Fruit fly (Drosophila melanogaster) whole organism, prepupa: Measurements from ENCODE around the gene PXo.

Source experiments
- CG10631 ChIP-seq: fragments of 200-800 bp; sonication (Bioruptor generic); optimal IDR thresholded peaks from 2 replicates; lab custom pipeline; 2016; ENCODE audit warnings: missing biosample characterization, missing genetic modification characterization
- CG10669 ChIP-seq: fragments of 200-800 bp; sonication (Bioruptor generic); optimal IDR thresholded peaks from 3 replicates; lab custom pipeline; 2018; ENCODE audit warnings: missing biosample characterization, mild to moderate bottlenecking, missing genetic modification characterization, moderate library complexity
- CG11294 ChIP-seq: fragments of 200-800 bp; sonication (Bioruptor generic); IDR thresholded peaks from 2 replicates; pipeline ENCODE4 v1.3.6; 2022; ENCODE audit warnings: missing biosample characterization, missing genetic modification characterization
- CG11762 ChIP-seq: fragments of 200-800 bp; sonication (Bioruptor generic); optimal IDR thresholded peaks from 3 replicates; lab custom pipeline; 2016; ENCODE audit warnings: missing biosample characterization, missing genetic modification characterization; ENCODE audit not compliant: insufficient read depth
- CG11902 ChIP-seq: fragments of 200-800 bp; sonication (Bioruptor generic); optimal IDR thresholded peaks from 3 replicates; lab custom pipeline; 2016; ENCODE audit warnings: missing biosample characterization, missing genetic modification characterization
- CG15336 ChIP-seq: fragments of 200-800 bp; sonication (Bioruptor generic); IDR thresholded peaks from 2 replicates; pipeline ENCODE4 v1.3.6; 2022; ENCODE audit warnings: missing biosample characterization, missing genetic modification characterization
- CG16779 ChIP-seq: fragments of 200-800 bp; sonication (Bioruptor generic); optimal IDR thresholded peaks from 3 replicates; lab custom pipeline; 2017; ENCODE audit warnings: missing biosample characterization, mild to moderate bottlenecking, missing genetic modification characterization
- CG3032 ChIP-seq: fragments of 200-800 bp; optimal IDR thresholded peaks from 2 replicates; lab custom pipeline; 2019; ENCODE audit warnings: missing biosample characterization, mild to moderate bottlenecking, missing genetic modification characterization, moderate library complexity
- CG31627 ChIP-seq: fragments of 200-800 bp; sonication (Bioruptor generic); optimal IDR thresholded peaks from 3 replicates; lab custom pipeline; 2016; ENCODE audit warnings: missing biosample characterization, missing genetic modification characterization
- CG32006 ChIP-seq: fragments of 200-800 bp; sonication (Bioruptor generic); optimal IDR thresholded peaks from 3 replicates; lab custom pipeline; 2017; ENCODE audit warnings: missing biosample characterization, mild to moderate bottlenecking, missing genetic modification characterization
- CG34406 ChIP-seq: fragments of 200-800 bp; sonication (Bioruptor generic); optimal IDR thresholded peaks from 3 replicates; lab custom pipeline; 2016; ENCODE audit warnings: missing biosample characterization, missing genetic modification characterization
- CG3919 ChIP-seq: fragments of 200-800 bp; sonication (Bioruptor generic); optimal IDR thresholded peaks from 3 replicates; lab custom pipeline; 2016; ENCODE audit warnings: missing biosample characterization, missing genetic modification characterization
- CG4318 ChIP-seq: fragments of 200-800 bp; sonication (Bioruptor generic); optimal IDR thresholded peaks from 3 replicates; lab custom pipeline; 2017; ENCODE audit warnings: missing biosample characterization, mild to moderate bottlenecking, missing genetic modification characterization
- CG6163 ChIP-seq: fragments of 200-800 bp; sonication (Bioruptor generic); IDR thresholded peaks from 3 replicates; pipeline ENCODE4 v1.3.6; 2022; ENCODE audit warnings: missing biosample characterization, missing genetic modification characterization
- CG6276 ChIP-seq: fragments of 200-800 bp; sonication (Bioruptor generic); optimal IDR thresholded peaks from 2 replicates; lab custom pipeline; 2017; ENCODE audit warnings: missing biosample characterization, mild to moderate bottlenecking, missing genetic modification characterization
- CG6808 ChIP-seq: fragments of 200-800 bp; sonication (Bioruptor generic); optimal IDR thresholded peaks from 3 replicates; lab custom pipeline; 2017; ENCODE audit warnings: missing biosample characterization, missing genetic modification characterization, mild to moderate bottlenecking, moderate library complexity, missing genetic modification reagents
- CG8119 ChIP-seq: fragments of 200-800 bp; sonication (Bioruptor generic); IDR thresholded peaks from 3 replicates; pipeline ENCODE4 v1.3.6; 2022; ENCODE audit warnings: missing biosample characterization, missing genetic modification characterization
- CG8319 ChIP-seq: fragments of 200-800 bp; sonication (Bioruptor generic); optimal IDR thresholded peaks from 3 replicates; lab custom pipeline; 2016; ENCODE audit warnings: missing biosample characterization, missing genetic modification characterization
- CG8632 ChIP-seq: fragments of 200-800 bp; sonication (Bioruptor generic); optimal IDR thresholded peaks from 3 replicates; lab custom pipeline; 2016; ENCODE audit warnings: missing biosample characterization, missing genetic modification characterization
- CG9139 ChIP-seq: fragments of 200-800 bp; sonication (Bioruptor generic); optimal IDR thresholded peaks from 3 replicates; lab custom pipeline; 2017; ENCODE audit warnings: missing biosample characterization, mild to moderate bottlenecking, missing genetic modification characterization
- Eip75B ChIP-seq: fragments of 200-800 bp; sonication (Bioruptor generic); optimal IDR thresholded peaks from 3 replicates; lab custom pipeline; 2016; ENCODE audit warnings: missing biosample characterization, missing genetic modification characterization
- Eip78C ChIP-seq: fragments of 200-800 bp; sonication (Bioruptor generic); peaks from one replicate; lab custom pipeline; 2016; ENCODE audit warnings: missing biosample characterization, missing genetic modification characterization
- Ets21C ChIP-seq: fragments of 200-800 bp; sonication (Bioruptor generic); optimal IDR thresholded peaks from 3 replicates; lab custom pipeline; 2016; ENCODE audit warnings: missing biosample characterization, missing genetic modification characterization
- Ets96B ChIP-seq: fragments of 200-800 bp; optimal IDR thresholded peaks from 2 replicates; lab custom pipeline; 2019; ENCODE audit warnings: missing biosample characterization, mild to moderate bottlenecking, missing genetic modification characterization, moderate library complexity
- Gug ChIP-seq: fragments of 200-800 bp; sonication (Bioruptor generic); IDR thresholded peaks from 2 replicates; pipeline ENCODE4 v1.3.6; 2022; ENCODE audit warnings: missing biosample characterization, missing genetic modification characterization
- Hr38 ChIP-seq: sonication (Bioruptor generic); optimal IDR thresholded peaks from 2 replicates; lab custom pipeline; 2016; ENCODE audit warnings: missing biosample characterization, missing genetic modification characterization
- Hr39 ChIP-seq: fragments of 200-800 bp; sonication (Bioruptor generic); optimal IDR thresholded peaks from 2 replicates; lab custom pipeline; 2016; ENCODE audit warnings: missing biosample characterization, missing genetic modification characterization
- Hr4 ChIP-seq: fragments of 200-800 bp; sonication (Bioruptor generic); optimal IDR thresholded peaks from 3 replicates; lab custom pipeline; 2016; ENCODE audit warnings: missing biosample characterization, missing genetic modification characterization
- Lpt ChIP-seq: fragments of 200-800 bp; sonication (Bioruptor generic); optimal IDR thresholded peaks from 3 replicates; lab custom pipeline; 2016; ENCODE audit warnings: missing biosample characterization, missing genetic modification characterization
- Met ChIP-seq: fragments of 200-800 bp; sonication (Bioruptor generic); optimal IDR thresholded peaks from 3 replicates; lab custom pipeline; 2016; ENCODE audit warnings: missing biosample characterization, missing genetic modification characterization
- OdsH ChIP-seq: fragments of 200-800 bp; sonication (Bioruptor generic); optimal IDR thresholded peaks from 3 replicates; lab custom pipeline; 2016; ENCODE audit warnings: missing biosample characterization, missing genetic modification characterization
- Smox ChIP-seq: fragments of 200-800 bp; sonication (Bioruptor generic); optimal IDR thresholded peaks from 3 replicates; lab custom pipeline; 2016; ENCODE audit warnings: missing biosample characterization, missing genetic modification characterization
- Sox15 ChIP-seq: fragments of 200-800 bp; sonication (Bioruptor generic); optimal IDR thresholded peaks from 3 replicates; lab custom pipeline; 2016; ENCODE audit warnings: missing biosample characterization, missing genetic modification characterization
- acj6 ChIP-seq: fragments of 200-800 bp; sonication (Bioruptor generic); optimal IDR thresholded peaks from 3 replicates; lab custom pipeline; 2016; ENCODE audit warnings: missing biosample characterization, missing genetic modification characterization
- dac ChIP-seq: fragments of 200-800 bp; sonication (Bioruptor generic); optimal IDR thresholded peaks from 2 replicates; lab custom pipeline; 2017; ENCODE audit warnings: missing biosample characterization, mild to moderate bottlenecking, missing genetic modification characterization
- dsx ChIP-seq: fragments of 200-800 bp; optimal IDR thresholded peaks from 3 replicates; lab custom pipeline; 2019; ENCODE audit warnings: missing biosample characterization, mild to moderate bottlenecking, missing genetic modification characterization, moderate library complexity; ENCODE audit not compliant: poor library complexity, severe bottlenecking
- eg ChIP-seq: fragments of 200-800 bp; sonication (Bioruptor generic); IDR thresholded peaks from 3 replicates; pipeline ENCODE4 v1.3.6; 2022; ENCODE audit warnings: missing biosample characterization, missing genetic modification characterization
- esn ChIP-seq: fragments of 200-800 bp; sonication (Bioruptor generic); optimal IDR thresholded peaks from 2 replicates; lab custom pipeline; 2016; ENCODE audit warnings: missing biosample characterization, mild to moderate bottlenecking, missing genetic modification characterization, moderate library complexity
- fkh ChIP-seq: fragments of 200-800 bp; sonication (Bioruptor generic); optimal IDR thresholded peaks from 3 replicates; lab custom pipeline; 2017; ENCODE audit warnings: missing biosample characterization, mild to moderate bottlenecking, missing genetic modification characterization, moderate library complexity
- net ChIP-seq: fragments of 200-800 bp; sonication (Bioruptor generic); optimal IDR thresholded peaks from 3 replicates; lab custom pipeline; 2016; ENCODE audit warnings: missing biosample characterization, missing genetic modification characterization
- salr ChIP-seq, 2 experiments: fragments of 200-800 bp; sonication (Bioruptor generic); optimal IDR thresholded peaks; 3 replicates each; lab custom pipeline; 2016 to 2018; ENCODE audit warnings: missing biosample characterization in 2 of 2, missing genetic modification characterization in 2 of 2, mild to moderate bottlenecking in 1 of 2
- spab ChIP-seq: fragments of 200-800 bp; sonication (Bioruptor generic); optimal IDR thresholded peaks from 2 replicates; lab custom pipeline; 2017; ENCODE audit warnings: missing biosample characterization, mild to moderate bottlenecking, missing genetic modification characterization, missing genetic modification reagents
- ss ChIP-seq, 2 experiments: fragments of 200-800 bp; sonication (Bioruptor generic); optimal IDR thresholded peaks; 2 replicates in 1 of 2; 3 replicates in 1 of 2; lab custom pipeline; 2017 to 2018; ENCODE audit warnings: mild to moderate bottlenecking in 2 of 2, missing biosample characterization in 2 of 2, missing genetic modification characterization in 2 of 2, moderate library complexity in 1 of 2
- svp ChIP-seq: fragments of 200-800 bp; sonication (Bioruptor generic); peaks from one replicate; lab custom pipeline; 2016; ENCODE audit warnings: missing biosample characterization, missing genetic modification characterization
- topi ChIP-seq: fragments of 200-800 bp; sonication (Bioruptor generic); optimal IDR thresholded peaks from 3 replicates; lab custom pipeline; 2016; ENCODE audit warnings: missing biosample characterization, missing genetic modification characterization
- vri ChIP-seq: fragments of 200-800 bp; sonication (Bioruptor generic); optimal IDR thresholded peaks from 3 replicates; lab custom pipeline; 2016; ENCODE audit warnings: missing biosample characterization, mild to moderate bottlenecking, missing genetic modification characterization

PXo gene

dm6 chr3L:5945571-5945970, 24.5 kb upstream of the PXo start (continued):
- TF ChIP-seq CG8319 (GFP tag; lab: Kevin White, UChicago) = no peak
- TF ChIP-seq CG4318 (GFP tag; lab: Kevin White, UChicago) = no peak
- TF ChIP-seq ss (GFP tag; optimal IDR thresholded peaks at IDR 0.05; lab: Kevin White, UChicago) = no peak
- TF ChIP-seq Hr4 (GFP tag; lab: Kevin White, UChicago) = peak; percentile 9
- peak; percentile 43 for TF ChIP-seq CG3919
- TF ChIP-seq CG6808 (GFP tag; lab: Kevin White, UChicago) = peak; percentile 55
- no peak for TF ChIP-seq fkh (GFP tag; lab: Kevin White, UChicago)
- TF ChIP-seq CG10669 (GFP tag; lab: Kevin White, UChicago) = peak; percentile 58
- no peak for TF ChIP-seq Smox (GFP tag; lab: Kevin White, UChicago)
- peak; percentile 54 for TF ChIP-seq CG32006 (GFP tag; lab: Kevin White, UChicago)
- TF ChIP-seq vri = no peak
- peak; percentile 10 for TF ChIP-seq CG6276 (GFP tag; lab: Kevin White, UChicago)
- TF ChIP-seq Ets96B (tag; lab: Kevin White, UChicago) = peak; percentile 66
- TF ChIP-seq CG8632 = peak; percentile 6
- peak; percentile 13 for TF ChIP-seq esn (GFP tag; lab: Kevin White, UChicago)
- no peak for TF ChIP-seq net (GFP tag; lab: Kevin White, UChicago)
- TF ChIP-seq OdsH (GFP tag; lab: Kevin White, UChicago) = peak; percentile 33
- peak; percentile 32; the same call in 1 of the 2 replicates for TF ChIP-seq Gug
- TF ChIP-seq CG34406 (GFP tag; lab: Kevin White, UChicago) = no peak
- peak; percentile 27 for TF ChIP-seq Met (GFP tag; lab: Kevin White, UChicago)
- no peak for TF ChIP-seq CG11762
- TF ChIP-seq svp (GFP tag; lab: Kevin White, UChicago) = peak; percentile 71
- peak; percentile 9 for TF ChIP-seq CG9139
- TF ChIP-seq acj6 (GFP tag; lab: Kevin White, UChicago) = peak; percentile 25
- no peak for TF ChIP-seq CG16779 (tag; lab: Kevin White, UChicago)
- no peak for TF ChIP-seq dac (GFP tag; lab: Kevin White, UChicago)
- TF ChIP-seq Hr38 (GFP tag; lab: Kevin White, UChicago) = no peak
- TF ChIP-seq Eip75B (GFP tag; lab: Kevin White, UChicago) = no peak
- no peak for TF ChIP-seq CG11294 (GFP tag; lab: Robert Waterston, UW)
- peak; percentile 32 for TF ChIP-seq dsx (GFP tag; lab: Kevin White, UChicago)
- TF ChIP-seq Sox15 (GFP tag; lab: Kevin White, UChicago) = no peak
- peak; percentile 48 for TF ChIP-seq spab (GFP tag; lab: Kevin White, UChicago)
- no peak for TF ChIP-seq CG31627 (GFP tag; lab: Kevin White, UChicago)
- no peak for TF ChIP-seq CG11902 (GFP tag; lab: Kevin White, UChicago)
- TF ChIP-seq Hr39 (GFP tag; lab: Kevin White, UChicago) = no peak
- peak; percentile 26 for TF ChIP-seq CG10631 (GFP tag; lab: Kevin White, UChicago)
- TF ChIP-seq Ets21C (GFP tag; lab: Kevin White, UChicago) = no peak

dm6 chr3L:5943348-5943904, 22.3 kb upstream of the PXo start:
- TF ChIP-seq CG16779 (tag; lab: Kevin White, UChicago) (peak; percentile 66), CG6808 (GFP tag; lab: Kevin White, UChicago) (peak; percentile 72), dsx (GFP tag; lab: Kevin White, UChicago) (peak; percentile 12), svp (GFP tag; lab: Kevin White, UChicago) (no peak), CG6276 (GFP tag; lab: Kevin White, UChicago) (peak; percentile 17), spab (GFP tag; lab: Kevin White, UChicago) (peak; percentile 40), Eip78C (GFP tag; lab: Kevin White, UChicago) (peak; percentile 59), Eip75B (GFP tag; lab: Kevin White, UChicago) (peak; percentile 46), salr (GFP tag; optimal IDR thresholded peaks at IDR 0.05; lab: Kevin White, UChicago) (no peak), ss (GFP tag; optimal IDR thresholded peaks at IDR 0.05; lab: Kevin White, UChicago) (peak; percentile 76 to 93), CG9139 (peak; percentile 69), CG11762 (no peak), CG8119 (GFP tag; lab: Robert Waterston, UW) (peak; percentile 73; the same call in 2 of the 3 replicates), CG32006 (GFP tag; lab: Kevin White, UChicago) (no peak), CG3032 (tag; lab: Kevin White, UChicago) (peak; percentile 16), eg (GFP tag; lab: Robert Waterston, UW) (peak; percentile 65; the same call in 2 of the 3 replicates), CG15336 (GFP tag; lab: Robert Waterston, UW) (peak; percentile 40; the same call in 1 of the 2 replicates), Lpt (GFP tag; lab: Kevin White, UChicago) (peak; percentile 51), CG10631 (GFP tag; lab: Kevin White, UChicago) (peak; percentile 9), CG10669 (GFP tag; lab: Kevin White, UChicago) (peak; percentile 24), CG11294 (GFP tag; lab: Robert Waterston, UW) (no peak), topi (GFP tag; lab: Kevin White, UChicago) (no peak), net (GFP tag; lab: Kevin White, UChicago) (peak; percentile 14), CG6163 (GFP tag; lab: Robert Waterston, UW) (peak; percentile 52; the same call in 2 of the 3 replicates)
